Worm (Caenorhabditis elegans): Measurements from ENCODE around the gene K09H11.4.

Gene K09H11.4

DNA sequence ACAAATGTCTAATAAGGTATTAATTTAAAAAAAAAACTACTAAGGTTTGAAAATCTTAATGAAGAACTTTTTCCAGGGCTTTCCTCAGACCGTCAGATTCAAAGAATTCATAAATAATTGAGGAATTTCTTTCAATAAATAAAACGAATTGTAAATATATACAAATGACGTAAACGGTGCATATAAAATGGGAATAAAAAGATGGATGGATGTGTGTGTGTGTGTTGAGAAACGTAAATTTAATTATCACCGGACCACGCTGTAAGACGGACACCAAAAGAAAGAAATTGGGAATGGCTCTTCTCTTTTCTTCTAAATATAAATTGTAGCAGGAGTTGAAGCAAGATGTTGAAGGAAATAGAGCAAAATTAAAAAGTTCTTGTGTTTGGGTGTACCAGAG is 19.9 kb upstream of the K09H11.4 start:
- TF ChIP-seq madf-2 (tag; optimal IDR thresholded peaks at IDR 0.05) (no peak), che-1 (tag; optimal IDR thresholded peaks at IDR 0.05) (no peak), F13H6.1 (tag; optimal IDR thresholded peaks at IDR 0.05) (no peak), ceh-30 (tag; optimal IDR thresholded peaks at IDR 0.05) (no peak), unc-3 (GFP tag; conservative IDR thresholded peaks at IDR 0.05) (no peak), unc-3 (tag; optimal IDR thresholded peaks at IDR 0.05) (no peak), pros-1 (tag; optimal IDR thresholded peaks at IDR 0.05) (no peak), elt-4 (tag; optimal IDR thresholded peaks at IDR 0.05) (no peak), pax-1 (tag; optimal IDR thresholded peaks at IDR 0.05) (no peak), ttx-3 (tag; optimal IDR thresholded peaks at IDR 0.05) (no peak), lim-6 (tag; optimal IDR thresholded peaks at IDR 0.05) (no peak), unc-86 (tag; optimal IDR thresholded peaks at IDR 0.05) (no peak), unc-55 (GFP tag; optimal IDR thresholded peaks at IDR 0.05) (no peak), ceh-22 (tag; optimal IDR thresholded peaks at IDR 0.05) (no peak), rnt-1 (tag; optimal IDR thresholded peaks at IDR 0.05) (no peak), C08G9.2 (tag; optimal IDR thresholded peaks at IDR 0.05) (no peak), ztf-16 (tag; optimal IDR thresholded peaks at IDR 0.05) (no peak)

DNA sequence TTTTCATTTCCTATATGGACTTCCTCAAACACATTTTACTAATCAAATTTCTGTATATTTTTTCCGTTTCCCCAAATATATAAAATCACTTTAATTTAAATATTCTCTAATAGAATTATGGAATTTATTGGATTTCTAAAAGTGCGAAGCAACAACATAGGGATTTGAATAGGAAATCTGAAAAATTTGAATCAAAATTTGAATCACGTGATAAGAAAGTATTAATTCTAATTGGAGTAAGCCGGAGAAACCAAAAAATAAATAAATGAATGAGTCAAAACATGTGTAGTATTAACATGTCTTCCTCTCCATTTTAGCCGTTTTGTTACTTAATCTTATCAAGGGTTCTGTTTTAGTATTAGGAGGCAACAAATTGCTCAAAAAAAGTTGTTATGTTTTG is 14.9 kb upstream of the K09H11.4 start:
- TF ChIP-seq ceh-6 (GFP tag; optimal IDR thresholded peaks at IDR 0.05): no peak
- TF ChIP-seq ceh-22 (tag; optimal IDR thresholded peaks at IDR 0.05): no peak
- no peak for TF ChIP-seq ceh-24 (tag; optimal IDR thresholded peaks at IDR 0.05)
- no peak for TF ChIP-seq pros-1 (tag; optimal IDR thresholded peaks at IDR 0.05)
- no peak for TF ChIP-seq fax-1 (tag; optimal IDR thresholded peaks at IDR 0.05)
- TF ChIP-seq tbx-2 (tag; optimal IDR thresholded peaks at IDR 0.05): no peak
- no peak for TF ChIP-seq sox-4 (tag; optimal IDR thresholded peaks at IDR 0.05)

DNA sequence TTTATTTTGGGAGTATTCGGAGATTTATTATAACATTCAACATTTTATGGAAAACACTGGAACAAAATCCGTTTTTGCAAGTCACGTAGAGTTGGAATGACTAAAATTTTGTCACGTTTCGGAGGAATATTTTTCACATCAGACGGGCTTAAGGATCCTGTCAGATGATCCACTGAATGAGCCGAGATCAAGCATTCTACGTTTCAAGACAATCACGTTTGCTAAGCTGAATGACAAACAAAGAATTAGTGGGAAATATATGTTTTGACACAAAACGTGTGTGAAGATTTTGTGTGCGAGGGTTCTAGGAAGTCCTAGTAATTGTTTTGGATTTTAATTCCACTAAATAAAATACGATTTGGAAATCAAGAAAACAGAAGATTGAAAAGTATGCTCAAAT is 13.1 kb upstream of the K09H11.4 start:
- TF ChIP-seq nhr-11 (tag; optimal IDR thresholded peaks at IDR 0.05) (no peak), nhr-232 (tag; optimal IDR thresholded peaks at IDR 0.05) (no peak), dve-1 (tag; optimal IDR thresholded peaks at IDR 0.05) (no peak), ceh-31 (tag; optimal IDR thresholded peaks at IDR 0.05) (no peak), ttx-3 (tag; optimal IDR thresholded peaks at IDR 0.05) (no peak), elt-2 (tag; optimal IDR thresholded peaks at IDR 0.05) (no peak), ceh-22 (tag; optimal IDR thresholded peaks at IDR 0.05) (no peak), rnt-1 (tag; optimal IDR thresholded peaks at IDR 0.05) (no peak), ceh-30 (tag; optimal IDR thresholded peaks at IDR 0.05) (no peak), tbx-7 (tag; optimal IDR thresholded peaks at IDR 0.05) (no peak), pha-2 (tag; optimal IDR thresholded peaks at IDR 0.05) (no peak)

DNA sequence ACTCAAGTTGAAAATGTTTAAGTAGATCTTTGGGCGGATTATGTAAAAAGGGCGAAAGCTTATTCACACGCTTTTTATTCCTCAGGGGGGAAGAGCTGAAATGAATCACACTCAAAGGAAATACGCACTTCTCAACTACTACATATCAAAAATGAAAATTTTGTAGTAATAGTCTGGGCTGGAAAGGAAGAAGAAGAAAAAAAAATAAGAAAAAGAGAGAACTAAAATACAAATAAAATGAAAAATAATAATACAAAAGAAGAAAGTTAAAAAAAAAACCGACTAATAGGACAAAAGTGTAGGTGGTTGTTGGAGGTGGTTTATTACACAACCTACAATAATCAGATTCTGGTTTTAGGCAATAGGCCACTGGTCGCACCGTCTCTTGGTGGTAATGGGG is 9.7 kb upstream of the K09H11.4 start, which contains the start of gene K09H11.6:
K09H11.6 (minus strand) TSS at position 101 of the 400 bp plus-strand sequence.
- no peak for TF ChIP-seq unc-42 (tag; optimal IDR thresholded peaks at IDR 0.05)
- no peak for TF ChIP-seq ztf-16 (tag; optimal IDR thresholded peaks at IDR 0.05)
- TF ChIP-seq mec-3 (tag; optimal IDR thresholded peaks at IDR 0.05; ENCODE audit: borderline replicate concordance): no peak
- TF ChIP-seq ceh-30 (tag; optimal IDR thresholded peaks at IDR 0.05): no peak
- TF ChIP-seq hlh-15 (tag; optimal IDR thresholded peaks at IDR 0.05): no peak
- TF ChIP-seq ceh-14 (tag; optimal IDR thresholded peaks at IDR 0.05): no peak
- no peak for TF ChIP-seq T23F11.4 (GFP tag; optimal IDR thresholded peaks at IDR 0.05)
- TF ChIP-seq ref-2 (tag; optimal IDR thresholded peaks at IDR 0.05): no peak
- TF ChIP-seq ceh-34 (tag; optimal IDR thresholded peaks at IDR 0.05): no peak
- no peak for TF ChIP-seq odd-2 (tag; optimal IDR thresholded peaks at IDR 0.05)
- no peak for TF ChIP-seq ceh-24 (tag; optimal IDR thresholded peaks at IDR 0.05)
- no peak for TF ChIP-seq hlh-6 (tag; optimal IDR thresholded peaks at IDR 0.05)
- TF ChIP-seq ets-4 (tag; optimal IDR thresholded peaks at IDR 0.05): no peak

Measured in whole organism, late embryonic.